Fruit fly (Drosophila melanogaster): ENCODE data around the gene trc.

trc gene

DNA sequence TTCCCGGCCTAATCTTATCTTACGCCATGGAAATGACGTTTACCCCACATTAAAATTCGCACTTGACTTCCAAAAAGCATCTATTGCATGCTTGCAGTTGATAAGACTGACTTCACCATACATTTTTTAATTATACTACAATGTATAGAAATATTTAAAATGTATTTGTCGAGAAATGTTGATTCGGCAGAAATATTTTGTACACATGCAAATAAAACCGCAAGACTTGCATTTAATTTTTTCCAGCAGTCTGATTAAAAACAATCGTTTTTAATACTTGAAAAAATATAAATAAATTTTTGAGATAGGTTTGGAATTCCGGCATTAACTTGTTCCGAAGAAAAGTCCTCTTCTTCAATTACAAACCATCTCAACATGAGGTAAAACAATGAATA, 11.8 kb upstream of the trc start:
- TF ChIP-seq Pdp1 (GFP tag; optimal IDR thresholded peaks at IDR 0.05) = peak in 1 of 2 experiments; percentile 34
- TF ChIP-seq p53 (GFP tag; optimal IDR thresholded peaks at IDR 0.05) = no peak

DNA sequence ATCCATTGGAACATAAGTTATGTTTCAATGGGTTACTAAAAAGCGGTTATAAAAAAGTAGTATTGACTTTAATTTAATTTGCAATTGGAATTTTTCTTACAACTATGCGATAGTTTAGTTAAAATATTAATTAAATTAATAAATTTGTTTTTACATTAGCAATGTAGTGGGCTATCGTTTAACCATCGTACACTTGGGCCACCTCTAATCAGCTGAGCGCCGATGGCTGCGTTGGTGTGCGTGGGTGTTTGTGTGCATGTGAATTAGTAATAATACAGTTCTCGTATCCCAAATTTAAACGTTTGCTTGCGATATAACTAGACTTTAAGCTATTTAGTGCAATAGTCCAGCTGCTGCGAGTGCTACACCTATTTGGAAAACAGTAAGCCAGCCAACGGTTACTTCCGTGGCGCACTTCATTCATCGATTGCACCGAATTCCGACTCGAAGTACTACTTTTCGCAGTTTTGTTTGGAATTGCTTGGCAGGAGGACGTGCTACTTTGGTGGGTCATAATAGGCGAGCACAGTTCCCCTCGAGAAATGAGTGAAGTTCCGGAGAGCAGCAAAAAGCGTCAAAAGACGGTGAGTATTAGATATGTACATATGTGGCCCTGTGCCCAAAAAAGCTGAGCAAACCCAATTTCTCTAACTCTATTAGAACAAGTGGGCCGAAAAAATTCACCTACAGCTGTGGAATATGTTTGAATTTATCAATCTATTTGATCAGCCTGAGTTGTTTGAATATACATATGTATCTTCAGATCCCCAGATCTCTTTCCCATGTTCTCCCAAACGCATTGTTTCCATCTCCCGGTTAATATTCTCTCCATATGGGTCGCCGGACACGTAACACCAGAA, 11.2 kb upstream of the trc start, which contains the start of gene Papss:
Papss (plus strand) TSS at position 247 of the 860 bp plus-strand sequence.
- TF ChIP-seq CG6272 (GFP tag; IDR thresholded peaks at IDR 0.05) = no peak; the same call in 1 of the 2 replicates
- peak; percentile 10 for TF ChIP-seq B-H2 (GFP tag; optimal IDR thresholded peaks at IDR 0.05)
- no peak for TF ChIP-seq CG11696 (GFP tag; IDR thresholded peaks at IDR 0.05)
- TF ChIP-seq gsb-n (tag; optimal IDR thresholded peaks at IDR 0.05) = no peak
- no peak for TF ChIP-seq TFAM (GFP tag; optimal IDR thresholded peaks at IDR 0.05)
- TF ChIP-seq tio (GFP tag; optimal IDR thresholded peaks at IDR 0.05) = no peak
- TF ChIP-seq CG7372 (GFP tag; IDR thresholded peaks at IDR 0.05) = no peak
- no peak for TF ChIP-seq cas (GFP tag; IDR thresholded peaks at IDR 0.05)
- TF ChIP-seq Jarid2 (GFP tag; optimal IDR thresholded peaks at IDR 0.05) = no peak
- TF ChIP-seq fd102C (GFP tag; optimal IDR thresholded peaks at IDR 0.05) = no peak
- no peak for TF ChIP-seq Mes4 (GFP tag; optimal IDR thresholded peaks at IDR 0.05)
- TF ChIP-seq H2.0 (GFP tag; IDR thresholded peaks at IDR 0.05) = no peak
- no peak for TF ChIP-seq bcd (GFP tag; optimal IDR thresholded peaks at IDR 0.05)
- no peak for TF ChIP-seq CG3163 (GFP tag; optimal IDR thresholded peaks at IDR 0.05)
- TF ChIP-seq bowl (GFP tag; IDR thresholded peaks at IDR 0.05) = no peak
- peak; percentile 86 for TF ChIP-seq unc-4 (GFP tag; IDR thresholded peaks at IDR 0.05; ENCODE audit: partially characterized antibody)
- TF ChIP-seq vvl (GFP tag; IDR thresholded peaks at IDR 0.05) = peak; percentile 41
- TF ChIP-seq CG12391 (tag; optimal IDR thresholded peaks at IDR 0.05) = peak; percentile 57
- peak; percentile 5; the same call in 1 of the 2 replicates for TF ChIP-seq onecut (GFP tag; IDR thresholded peaks at IDR 0.05)
- no peak for TF ChIP-seq Bdp1 (GFP tag; optimal IDR thresholded peaks at IDR 0.05)
- peak; percentile 94 for TF ChIP-seq CG13287 (GFP tag; IDR thresholded peaks at IDR 0.05; ENCODE audit: partially characterized antibody)
- TF ChIP-seq CG17385 (GFP tag; optimal IDR thresholded peaks at IDR 0.05) = no peak
- TF ChIP-seq HLH4C (GFP tag; IDR thresholded peaks at IDR 0.05; ENCODE audit: partially characterized antibody) = peak; percentile 50; the same call in 1 of the 3 replicates
- TF ChIP-seq CG12071 (GFP tag; optimal IDR thresholded peaks at IDR 0.05) = peak; percentile 49
- TF ChIP-seq Chrac-16 (GFP tag; optimal IDR thresholded peaks at IDR 0.05) = peak; percentile 23
- TF ChIP-seq CG9932 (GFP tag; IDR thresholded peaks at IDR 0.05) = peak; percentile 70
- no peak for TF ChIP-seq CG12744 (GFP tag; optimal IDR thresholded peaks at IDR 0.05)
- TF ChIP-seq jing (GFP tag; optimal IDR thresholded peaks at IDR 0.05) = no peak
- TF ChIP-seq CG7357 (GFP tag; IDR thresholded peaks at IDR 0.05) = no peak
- TF ChIP-seq GATAe (GFP tag; conservative IDR thresholded peaks at IDR 0.05) = no peak
- TF ChIP-seq Tbp (GFP tag; optimal IDR thresholded peaks at IDR 0.05) = no peak
- no peak for TF ChIP-seq Fer3 (tag; optimal IDR thresholded peaks at IDR 0.05)
- TF ChIP-seq ci (GFP tag; IDR thresholded peaks at IDR 0.05) = peak; percentile 44; the same call in 1 of the 3 replicates
- TF ChIP-seq klu (GFP tag; IDR thresholded peaks at IDR 0.05) = no peak
- TF ChIP-seq CG4424 (GFP tag; optimal IDR thresholded peaks at IDR 0.05) = no peak
- TF ChIP-seq hkb (optimal IDR thresholded peaks at IDR 0.05) = no peak
- TF ChIP-seq hkb (GFP tag; IDR thresholded peaks at IDR 0.05) = no peak
- TF ChIP-seq dpn (GFP tag; optimal IDR thresholded peaks at IDR 0.05) = no peak
- no peak for TF ChIP-seq unpg (GFP tag; optimal IDR thresholded peaks at IDR 0.05)
- TF ChIP-seq Side (GFP tag; optimal IDR thresholded peaks at IDR 0.05) = no peak
- TF ChIP-seq CG2875 (GFP tag; optimal IDR thresholded peaks at IDR 0.05) = no peak
- no peak for TF ChIP-seq CG18764 (GFP tag; optimal IDR thresholded peaks at IDR 0.05)
- no peak for TF ChIP-seq corto (GFP tag; optimal IDR thresholded peaks at IDR 0.05)
- TF ChIP-seq CG9215 (GFP tag; IDR thresholded peaks at IDR 0.05) = no peak
- TF ChIP-seq CG12659 (GFP tag; optimal IDR thresholded peaks at IDR 0.05) = peak; percentile 15
- no peak for TF ChIP-seq odd (GFP tag; optimal IDR thresholded peaks at IDR 0.05)
